Fruit fly (Drosophila melanogaster): Measurements from ENCODE around the gene Pkc98E.
A peak's percentile ranks its signal among the peaks of the same experiment; 100 is the strongest.

Pkc98E gene

dm6 chr3R:29039704-29040430, 911 bp downstream of the Pkc98E start (continued):
- no peak for TF ChIP-seq Sry-β (GFP tag; optimal IDR thresholded peaks at IDR 0.05)
- peak; percentile 26 for TF ChIP-seq MESR4 (GFP tag; optimal IDR thresholded peaks at IDR 0.05)
- TF ChIP-seq CTCF (GFP tag; optimal IDR thresholded peaks at IDR 0.05), result no peak
- no peak for TF ChIP-seq prd (optimal IDR thresholded peaks at IDR 0.05)
- TF ChIP-seq prd (GFP tag; IDR thresholded peaks at IDR 0.05), result 0 out of 3 replicates have a peak, but pooled peaks have one; percentile 17
- no peak for TF ChIP-seq Rx (GFP tag; IDR thresholded peaks at IDR 0.05)
- TF ChIP-seq CG13287 (GFP tag; IDR thresholded peaks at IDR 0.05; ENCODE audit: partially characterized antibody), result no peak; the same call in 1 of the 2 replicates
- TF ChIP-seq CG17612 (GFP tag; IDR thresholded peaks at IDR 0.05), result no peak
- TF ChIP-seq bcd (GFP tag; optimal IDR thresholded peaks at IDR 0.05), result peak; percentile 7
- peak; percentile 57 for TF ChIP-seq vvl (GFP tag; IDR thresholded peaks at IDR 0.05)
- no peak for TF ChIP-seq gt (GFP tag; IDR thresholded peaks at IDR 0.05)
- 0 out of 2 replicates have a peak, but pooled peaks have one; percentile 7 for TF ChIP-seq Ptx1 (GFP tag; IDR thresholded peaks at IDR 0.05)
- no peak for TF ChIP-seq CG4707 (GFP tag; optimal IDR thresholded peaks at IDR 0.05)
- TF ChIP-seq Scr (GFP tag; IDR thresholded peaks at IDR 0.05; ENCODE audit: partially characterized antibody), result no peak
- no peak for TF ChIP-seq Spps (tag; optimal IDR thresholded peaks at IDR 0.05)
- TF ChIP-seq CG18764 (GFP tag; optimal IDR thresholded peaks at IDR 0.05), result no peak
- TF ChIP-seq tna (GFP tag; IDR thresholded peaks at IDR 0.05; ENCODE audit: partially characterized antibody), result no peak
- peak; percentile 19 for TF ChIP-seq Atf3 (GFP tag; optimal IDR thresholded peaks at IDR 0.05)
- TF ChIP-seq az2 (GFP tag; optimal IDR thresholded peaks at IDR 0.05), result no peak
- TF ChIP-seq fd102C (GFP tag; optimal IDR thresholded peaks at IDR 0.05), result no peak
- no peak for TF ChIP-seq zf30C (GFP tag; optimal IDR thresholded peaks at IDR 0.05)
- no peak for TF ChIP-seq cad (GFP tag; optimal IDR thresholded peaks at IDR 0.05)
- peak; percentile 42 for TF ChIP-seq CG10654 (GFP tag; optimal IDR thresholded peaks at IDR 0.05)
- TF ChIP-seq CG14965 (GFP tag; optimal IDR thresholded peaks at IDR 0.05; ENCODE audit: borderline replicate concordance), result no peak
- TF ChIP-seq CG12942 (GFP tag; optimal IDR thresholded peaks at IDR 0.05), result no peak
- TF ChIP-seq CG10267 (tag; optimal IDR thresholded peaks at IDR 0.05), result peak; percentile 85
- no peak for TF ChIP-seq CG1602 (GFP tag; optimal IDR thresholded peaks at IDR 0.05)
- no peak for TF ChIP-seq tap (tag; optimal IDR thresholded peaks at IDR 0.05)
- TF ChIP-seq CG33213 (GFP tag; optimal IDR thresholded peaks at IDR 0.05), result peak; percentile 46
- no peak for TF ChIP-seq CG15479 (GFP tag; optimal IDR thresholded peaks at IDR 0.05)
- TF ChIP-seq ems (GFP tag; optimal IDR thresholded peaks at IDR 0.05), result peak; percentile 55
- no peak for TF ChIP-seq Gug (GFP tag; IDR thresholded peaks at IDR 0.05)
- TF ChIP-seq CG11456 (GFP tag; IDR thresholded peaks at IDR 0.05), result no peak
- no peak for TF ChIP-seq CG34376 (GFP tag; optimal IDR thresholded peaks at IDR 0.05)
- no peak for TF ChIP-seq CG4404 (GFP tag; IDR thresholded peaks at IDR 0.05)
- TF ChIP-seq zen2 (GFP tag; IDR thresholded peaks at IDR 0.05; ENCODE audit: partially characterized antibody), result no peak
- TF ChIP-seq Hr39 (optimal IDR thresholded peaks at IDR 0.05), result no peak
- TF ChIP-seq CG13775 (GFP tag; optimal IDR thresholded peaks at IDR 0.05), result peak; percentile 24
- TF ChIP-seq Mad (GFP tag; optimal IDR thresholded peaks at IDR 0.05), result no peak
- TF ChIP-seq disco-r (GFP tag; optimal IDR thresholded peaks at IDR 0.05), result no peak
- no peak for TF ChIP-seq nom (GFP tag; optimal IDR thresholded peaks at IDR 0.05)
- no peak for TF ChIP-seq CG15073 (GFP tag; optimal IDR thresholded peaks at IDR 0.05)
- no peak for TF ChIP-seq lab (GFP tag; optimal IDR thresholded peaks at IDR 0.05)
- peak; percentile 29 for TF ChIP-seq sd (tag; optimal IDR thresholded peaks at IDR 0.05)
- peak; percentile 56 for TF ChIP-seq CG12769 (tag; optimal IDR thresholded peaks at IDR 0.05)
- TF ChIP-seq CG12391 (tag; optimal IDR thresholded peaks at IDR 0.05), result peak; percentile 38
- TF ChIP-seq CG1233 (GFP tag; optimal IDR thresholded peaks at IDR 0.05), result peak; percentile 15
- no peak for TF ChIP-seq CG10543 (GFP tag; optimal IDR thresholded peaks at IDR 0.05)
- TF ChIP-seq CG10209 (GFP tag; optimal IDR thresholded peaks at IDR 0.05), result peak; percentile 21
- no peak for TF ChIP-seq pan (optimal IDR thresholded peaks at IDR 0.05)
- peak in 1 of 2 experiments; percentile 13 for TF ChIP-seq pan (GFP tag; optimal IDR thresholded peaks at IDR 0.05 in 1 of 2, IDR thresholded peaks at IDR 0.05 in 1 of 2)
